Fruit fly (Drosophila melanogaster) whole organism, adult: ENCODE measurements around the gene CG17124.

ENCODE experiments used
- CG11617 ChIP-seq: fragments of 200-800 bp; sonication (Bioruptor generic); optimal IDR thresholded peaks from 2 replicates; lab custom pipeline; 2017; ENCODE audit warnings: mild to moderate bottlenecking, missing biosample characterization, missing genetic modification reagents, missing genetic modification characterization
- CG12768 ChIP-seq: fragments of 200-800 bp; sonication (Bioruptor generic); optimal IDR thresholded peaks from 2 replicates; lab custom pipeline; 2017; ENCODE audit warnings: missing biosample characterization, missing genetic modification characterization, mild to moderate bottlenecking, moderate library complexity, missing genetic modification reagents
- CG14711 ChIP-seq: fragments of 200-800 bp; sonication (Bioruptor generic); optimal IDR thresholded peaks from 2 replicates; lab custom pipeline; 2018; ENCODE audit warnings: missing biosample characterization, mild to moderate bottlenecking, missing genetic modification characterization, moderate library complexity
- CG1620 ChIP-seq: fragments of 200-800 bp; sonication (Bioruptor generic); optimal IDR thresholded peaks from 2 replicates; lab custom pipeline; 2016; ENCODE audit warnings: missing biosample characterization, missing genetic modification characterization
- CG33017 ChIP-seq: fragments of 200-800 bp; sonication (Bioruptor generic); optimal IDR thresholded peaks from 2 replicates; lab custom pipeline; 2018; ENCODE audit warnings: missing biosample characterization, mild to moderate bottlenecking, missing genetic modification characterization, moderate library complexity
- CG5204 ChIP-seq: fragments of 200-800 bp; sonication (Bioruptor generic); optimal IDR thresholded peaks from 2 replicates; lab custom pipeline; 2016; ENCODE audit warnings: missing biosample characterization, missing genetic modification characterization
- CG7045 ChIP-seq: fragments of 200-800 bp; sonication (Bioruptor generic); optimal IDR thresholded peaks from 2 replicates; lab custom pipeline; 2017; ENCODE audit warnings: missing biosample characterization, mild to moderate bottlenecking, missing genetic modification characterization
- CG7101 ChIP-seq: fragments of 200-800 bp; sonication (Bioruptor generic); optimal IDR thresholded peaks from 2 replicates; lab custom pipeline; 2018; ENCODE audit warnings: missing biosample characterization, mild to moderate bottlenecking, missing genetic modification characterization, moderate library complexity
- Clk ChIP-seq: fragments of 200-800 bp; sonication (Bioruptor generic); optimal IDR thresholded peaks from 2 replicates; lab custom pipeline; 2017; ENCODE audit warnings: missing biosample characterization, missing genetic modification characterization
- Crg-1 ChIP-seq: fragments of 200-800 bp; sonication (Bioruptor generic); optimal IDR thresholded peaks from 2 replicates; lab custom pipeline; 2016; ENCODE audit warnings: missing biosample characterization, missing genetic modification characterization
- Hr96 ChIP-seq: fragments of 200-800 bp; sonication (Bioruptor generic); optimal IDR thresholded peaks from 2 replicates; lab custom pipeline; 2016; ENCODE audit warnings: missing biosample characterization, missing genetic modification characterization
- Mnt ChIP-seq: fragments of 200-800 bp; sonication (Bioruptor generic); optimal IDR thresholded peaks from 2 replicates; lab custom pipeline; 2016; ENCODE audit warnings: missing biosample characterization, mild to moderate bottlenecking, missing genetic modification characterization
- bab1 ChIP-seq: fragments of 200-800 bp; sonication (Bioruptor generic); optimal IDR thresholded peaks from 3 replicates; lab custom pipeline; 2019; ENCODE audit warnings: missing biosample characterization, mild to moderate bottlenecking, missing genetic modification characterization, moderate library complexity
- cic ChIP-seq: fragments of 200-800 bp; sonication (Bioruptor generic); optimal IDR thresholded peaks from 2 replicates; lab custom pipeline; 2017; ENCODE audit warnings: missing biosample characterization, mild to moderate bottlenecking, missing genetic modification characterization, moderate library complexity
- cnc ChIP-seq, 2 experiments: fragments of >200 bp; optimal IDR thresholded peaks; 2 replicates each; lab custom pipeline; 2017
- kay ChIP-seq: fragments of 200-800 bp; sonication (Bioruptor generic); peaks from one replicate; lab custom pipeline; 2016; ENCODE audit warnings: missing biosample characterization, missing genetic modification characterization, borderline replicate concordance
- ovo ChIP-seq: fragments of 200-800 bp; sonication (Bioruptor generic); optimal IDR thresholded peaks from 2 replicates; lab custom pipeline; 2016; ENCODE audit warnings: missing biosample characterization, missing genetic modification characterization
- pad ChIP-seq: fragments of 200-800 bp; sonication (Bioruptor generic); optimal IDR thresholded peaks from 3 replicates; lab custom pipeline; 2017; ENCODE audit warnings: missing biosample characterization, missing genetic modification characterization, mild to moderate bottlenecking, moderate library complexity, missing genetic modification reagents
- tj ChIP-seq: fragments of 200-800 bp; sonication (Bioruptor generic); optimal IDR thresholded peaks from 3 replicates; lab custom pipeline; 2017; ENCODE audit warnings: missing biosample characterization, mild to moderate bottlenecking, missing genetic modification characterization, moderate library complexity
- toe ChIP-seq: fragments of 200-800 bp; sonication (Bioruptor generic); optimal IDR thresholded peaks from 2 replicates; lab custom pipeline; 2016; ENCODE audit warnings: missing biosample characterization, missing genetic modification characterization

CG17124 gene

DNA sequence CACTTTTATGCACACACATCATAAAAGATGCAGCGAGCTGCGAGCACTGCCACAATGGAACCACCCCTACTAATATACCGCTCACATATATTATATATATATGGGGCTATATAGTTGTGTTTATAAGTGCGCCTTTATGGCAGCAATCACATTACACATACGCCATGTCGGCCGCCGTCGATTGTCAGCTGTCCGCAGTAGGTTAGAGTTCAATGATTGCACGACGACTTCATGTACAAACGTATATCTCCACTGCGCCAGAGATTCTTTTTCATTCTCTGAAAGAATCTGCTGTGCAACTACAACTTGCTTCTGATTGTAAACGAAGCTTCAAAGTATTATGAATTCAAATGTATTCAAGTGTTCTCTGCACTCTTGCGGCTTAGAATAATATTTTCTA, 3.5 kb downstream of the CG17124 start:
- TF ChIP-seq kay = no peak
- no peak for TF ChIP-seq pad (GFP tag; lab: Kevin White, UChicago)
- TF ChIP-seq CG7045 (GFP tag; lab: Kevin White, UChicago) = no peak
- no peak for TF ChIP-seq Clk (GFP tag; lab: Kevin White, UChicago)
- no peak for TF ChIP-seq CG7101 (tag; lab: Kevin White, UChicago)
- no peak for TF ChIP-seq toe (GFP tag; lab: Kevin White, UChicago)
- no peak for TF ChIP-seq bab1 (GFP tag; lab: Kevin White, UChicago)
- TF ChIP-seq tj (GFP tag; lab: Kevin White, UChicago) = peak; percentile 2
- TF ChIP-seq ovo (GFP tag; lab: Kevin White, UChicago) = no peak

- peak; percentile 41 for TF ChIP-seq pad (GFP tag; lab: Kevin White, UChicago)
- TF ChIP-seq CG14711 (tag; lab: Kevin White, UChicago) = no peak
- TF ChIP-seq CG5204 (GFP tag; lab: Kevin White, UChicago) = peak; percentile 39
- TF ChIP-seq CG7045 (GFP tag; lab: Kevin White, UChicago) = peak; percentile 19
- TF ChIP-seq toe (GFP tag; lab: Kevin White, UChicago) = peak; percentile 34
- TF ChIP-seq CG7101 (tag; lab: Kevin White, UChicago) = peak; percentile 67
- no peak for TF ChIP-seq cnc (optimal IDR thresholded peaks at IDR 0.05; lab: Kevin White, UChicago)
- peak; percentile 11 for TF ChIP-seq Crg-1 (GFP tag; lab: Kevin White, UChicago)
- peak; percentile 48 for TF ChIP-seq Hr96 (GFP tag; lab: Kevin White, UChicago)
- TF ChIP-seq ovo (GFP tag; lab: Kevin White, UChicago) = peak; percentile 59
- no peak for TF ChIP-seq CG11617
- TF ChIP-seq Clk (GFP tag; lab: Kevin White, UChicago) = no peak
- TF ChIP-seq CG33017 = peak; percentile 47
- peak; percentile 35 for TF ChIP-seq CG12768 (GFP tag; lab: Kevin White, UChicago)
- TF ChIP-seq kay = peak; percentile 55
- TF ChIP-seq CG1620 (GFP tag; lab: Kevin White, UChicago) = peak; percentile 9
- TF ChIP-seq tj (GFP tag; lab: Kevin White, UChicago) = peak; percentile 31
- peak; percentile 26 for TF ChIP-seq Mnt (GFP tag; lab: Kevin White, UChicago)
- TF ChIP-seq bab1 (GFP tag; lab: Kevin White, UChicago) = no peak
- TF ChIP-seq cic = peak; percentile 13
Measured at dm6 chr2L:10751879-10752620, 4.1 kb downstream of the CG17124 start.

- no peak for TF ChIP-seq toe (GFP tag; lab: Kevin White, UChicago)
- TF ChIP-seq tj (GFP tag; lab: Kevin White, UChicago) = peak; percentile 93
- no peak for TF ChIP-seq cic
Measured at dm6 chr2L:10750915-10751612, 5.1 kb downstream of the CG17124 start.

DNA sequence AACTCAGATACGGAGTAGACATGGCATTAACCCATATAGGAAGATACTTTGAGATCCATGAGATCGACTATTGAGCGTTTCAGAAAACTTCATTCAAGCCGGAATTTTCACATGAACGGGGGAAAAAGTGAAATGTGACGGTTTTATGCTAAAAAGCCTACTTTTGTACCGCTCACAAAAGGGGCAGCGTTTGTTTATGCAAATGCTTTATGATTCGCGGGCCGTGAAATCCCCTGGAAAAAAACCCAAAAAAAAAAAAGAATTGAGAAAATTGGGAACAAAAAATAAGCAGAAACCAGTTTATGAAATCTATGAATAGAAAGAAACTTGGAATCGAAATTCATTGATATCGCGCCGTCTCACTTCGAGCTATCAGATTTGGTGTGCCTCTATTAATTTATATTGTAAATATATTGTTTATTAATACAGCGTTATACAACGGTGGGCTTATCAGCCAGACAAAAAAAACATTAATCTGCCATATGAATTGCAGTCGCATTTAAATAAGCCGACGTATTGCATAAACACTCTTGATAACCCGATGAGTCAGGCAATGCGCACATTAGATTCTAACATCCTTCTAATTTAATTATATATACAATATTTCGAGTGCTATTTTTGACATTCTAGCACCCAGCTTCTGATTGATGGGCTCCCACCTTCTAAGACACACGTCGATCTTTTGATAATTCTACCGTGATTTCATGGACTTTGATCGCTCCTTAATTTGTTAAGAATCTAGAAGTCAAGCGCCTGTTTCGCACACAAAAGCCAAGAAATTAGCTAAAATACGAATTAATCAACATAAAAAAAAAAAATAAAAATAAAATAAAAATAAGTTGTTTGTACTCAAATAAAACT, 6.3 kb downstream of the CG17124 start:
- TF ChIP-seq cic (peak; percentile 16), cnc (optimal IDR thresholded peaks at IDR 0.05; lab: Kevin White, UChicago) (no peak), CG1620 (GFP tag; lab: Kevin White, UChicago) (no peak), kay (peak; percentile 79), Hr96 (GFP tag; lab: Kevin White, UChicago) (no peak)

dm6 chr2L:10748218-10748617, 7.9 kb downstream of the CG17124 start:
- TF ChIP-seq Crg-1 (GFP tag; lab: Kevin White, UChicago) (no peak), CG14711 (tag; lab: Kevin White, UChicago) (no peak), CG5204 (GFP tag; lab: Kevin White, UChicago) (no peak), CG11617 (no peak), cic (no peak), Clk (GFP tag; lab: Kevin White, UChicago) (no peak), Mnt (GFP tag; lab: Kevin White, UChicago) (no peak), pad (GFP tag; lab: Kevin White, UChicago) (no peak), CG12768 (GFP tag; lab: Kevin White, UChicago) (no peak)

DNA sequence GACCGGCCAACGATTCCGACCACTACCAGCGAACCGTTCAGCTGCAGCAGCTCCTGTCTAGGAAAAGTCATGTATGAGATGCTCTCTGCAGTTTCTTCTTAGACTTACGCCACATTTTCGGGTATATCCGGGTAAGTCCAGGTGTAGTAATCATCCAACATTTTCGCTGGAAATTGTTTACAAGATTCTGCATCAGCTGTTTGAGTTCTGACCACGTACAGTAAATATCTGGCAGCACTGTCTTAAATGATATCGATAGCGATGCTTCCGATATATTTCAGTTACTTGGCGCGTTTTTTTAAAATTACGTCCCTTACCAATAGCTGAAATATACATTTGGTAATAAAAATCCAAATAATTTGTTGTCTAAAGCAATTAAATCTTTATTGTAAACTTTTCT, 12.4 kb downstream of the CG17124 start, which contains the start of gene CG6729:
CG6729 (minus strand) TSS at position 222 of the 400 bp plus-strand sequence.
- TF ChIP-seq Hr96 (GFP tag; lab: Kevin White, UChicago) (no peak), bab1 (GFP tag; lab: Kevin White, UChicago) (peak; percentile 36), cnc (optimal IDR thresholded peaks at IDR 0.05; lab: Kevin White, UChicago) (no peak), CG12768 (GFP tag; lab: Kevin White, UChicago) (no peak), pad (GFP tag; lab: Kevin White, UChicago) (no peak)
